Fruit fly (Drosophila melanogaster) S2 (cell line): Measurements from ENCODE around the gene Lamp1.

Source experiments
- CG8478 ChIP-seq: fragments of >200 bp; optimal IDR thresholded peaks from 2 replicates; lab custom pipeline; 2018
- CTCF ChIP-seq, 2 experiments: fragments of >200 bp; optimal IDR thresholded peaks; 2 replicates each; lab custom pipeline; 2018

dm6 chr2L:21623685-21624471 is 50.7 kb downstream of the Lamp1 start, which contains the start of gene CG2201:
- no peak for TF ChIP-seq CG8478 (lab: Kevin White, UChicago)
- TF ChIP-seq CTCF (optimal IDR thresholded peaks at IDR 0.05; lab: Kevin White, UChicago) = no peak
